Worm (Caenorhabditis elegans) whole organism, L4 larva: ENCODE measurements around the gene F21G4.6.

Source experiments
- F37D6.2 ChIP-seq: sonication (generic microtip); optimal IDR thresholded peaks from 2 replicates; lab custom pipeline; 2016; ENCODE audit warnings: mild to moderate bottlenecking, missing genetic modification characterization, missing compliant biosample characterization
- F49E8.2 ChIP-seq: sonication (generic microtip); optimal IDR thresholded peaks from 2 replicates; lab custom pipeline; 2016; ENCODE audit warnings: missing compliant biosample characterization, mild to moderate bottlenecking, missing genetic modification characterization, borderline replicate concordance
- R02D3.7 ChIP-seq: fragments of 150-350 bp; sonication (generic microtip); optimal IDR thresholded peaks from 3 replicates; lab custom pipeline; 2014; ENCODE audit warnings: missing biosample characterization, missing genetic modification characterization
- T20F7.1 ChIP-seq: fragments of 200-800 bp; sonication (Bioruptor generic); optimal IDR thresholded peaks from 2 replicates; lab custom pipeline; 2018; ENCODE audit warnings: mild to moderate bottlenecking, missing genetic modification characterization, missing compliant biosample characterization
- T26A8.4 ChIP-seq: fragments of 200-800 bp; sonication (Bioruptor generic); IDR thresholded peaks from 2 replicates; pipeline ENCODE4 v1.3.6; 2022; ENCODE audit warnings: missing genetic modification characterization, missing compliant biosample characterization
- Y105C5A.15 ChIP-seq: fragments of 200-800 bp; sonication (Bioruptor generic); IDR thresholded peaks from 2 replicates; pipeline ENCODE4 v1.3.6; 2022; ENCODE audit warnings: missing genetic modification characterization, missing compliant biosample characterization
- aha-1 ChIP-seq: fragments of 150-350 bp; peaks from one replicate; lab custom pipeline; 2014; ENCODE audit warnings: missing biosample characterization, missing genetic modification characterization
- arid-1 ChIP-seq: fragments of 200-800 bp; sonication (Bioruptor generic); conservative IDR thresholded peaks from 2 replicates; pipeline ENCODE4 v1.3.6; 2022; ENCODE audit warnings: missing genetic modification reagents, missing genetic modification characterization, missing compliant biosample characterization
- ceh-28 ChIP-seq: fragments of 150-350 bp; optimal IDR thresholded peaks from 2 replicates; lab custom pipeline; 2014; ENCODE audit warnings: missing biosample characterization, missing genetic modification reagents, missing genetic modification characterization
- ceh-32 ChIP-seq: sonication (generic microtip); optimal IDR thresholded peaks from 2 replicates; lab custom pipeline; 2016; ENCODE audit warnings: mild to moderate bottlenecking, missing genetic modification characterization, missing compliant biosample characterization; ENCODE audit not compliant: poor library complexity
- ces-1 ChIP-seq: fragments of 150-350 bp; sonication (generic microtip); optimal IDR thresholded peaks from 4 replicates; lab custom pipeline; 2014; ENCODE audit warnings: missing biosample characterization, missing genetic modification reagents, missing genetic modification characterization
- cey-2 ChIP-seq: sonication (generic microtip); optimal IDR thresholded peaks from 3 replicates; lab custom pipeline; 2017; ENCODE audit warnings: missing genetic modification characterization, mild to moderate bottlenecking, missing compliant biosample characterization, antibody characterized with exemption, borderline replicate concordance; ENCODE audit not compliant: insufficient read depth
- ctbp-1 ChIP-seq: fragments of 200-800 bp; sonication (Bioruptor generic); IDR thresholded peaks from 2 replicates; pipeline ENCODE4 v1.3.6; 2022; ENCODE audit warnings: missing genetic modification reagents, missing genetic modification characterization, missing compliant biosample characterization
- daf-12 ChIP-seq: fragments of 150-350 bp; optimal IDR thresholded peaks from 2 replicates; lab custom pipeline; 2014; ENCODE audit warnings: missing biosample characterization, missing genetic modification reagents, missing genetic modification characterization
- daf-16 ChIP-seq, 3 experiments: sonication (generic microtip); optimal IDR thresholded peaks; 2 replicates each; lab custom pipeline; 2016 to 2017; ENCODE audit warnings: missing genetic modification characterization in 3 of 3, missing genetic modification reagents in 3 of 3, mild to moderate bottlenecking in 2 of 3, missing compliant biosample characterization in 2 of 3, missing biosample characterization in 1 of 3, moderate library complexity in 1 of 3
- daf-8 ChIP-seq: fragments of 200-800 bp; sonication (Bioruptor generic); IDR thresholded peaks from 2 replicates; pipeline ENCODE4 v1.3.6; 2022; ENCODE audit warnings: missing genetic modification characterization, missing compliant biosample characterization
- duxl-1 ChIP-seq: sonication (generic microtip); optimal IDR thresholded peaks from 2 replicates; lab custom pipeline; 2016; ENCODE audit warnings: mild to moderate bottlenecking, missing genetic modification characterization, moderate library complexity, missing compliant biosample characterization; ENCODE audit not compliant: poor library complexity
- dve-1 ChIP-seq: sonication (generic microtip); optimal IDR thresholded peaks from 2 replicates; lab custom pipeline; 2017; ENCODE audit warnings: antibody characterized with exemption, mild to moderate bottlenecking, missing genetic modification characterization, missing compliant biosample characterization; ENCODE audit not compliant: insufficient read depth
- egl-43 ChIP-seq: fragments of 200-800 bp; sonication (Bioruptor generic); IDR thresholded peaks from 2 replicates; pipeline ENCODE4 v1.3.6; 2022; ENCODE audit warnings: missing genetic modification reagents, missing genetic modification characterization, missing compliant biosample characterization
- gei-8 ChIP-seq: fragments of 200-800 bp; sonication (Bioruptor generic); optimal IDR thresholded peaks from 2 replicates; lab custom pipeline; 2018; ENCODE audit warnings: mild to moderate bottlenecking, missing genetic modification characterization, missing compliant biosample characterization
- hif-1 ChIP-seq, 2 experiments: sonication (generic microtip); optimal IDR thresholded peaks; 2 replicates each; lab custom pipeline; 2016 to 2017; ENCODE audit warnings: missing compliant biosample characterization in 2 of 2, missing genetic modification characterization in 2 of 2, missing genetic modification reagents in 2 of 2, missing genotype in 2 of 2, mild to moderate bottlenecking in 1 of 2
- hlh-30 ChIP-seq: sonication (generic microtip); optimal IDR thresholded peaks from 2 replicates; lab custom pipeline; 2017; ENCODE audit warnings: antibody characterized with exemption, mild to moderate bottlenecking, missing genetic modification characterization, missing compliant biosample characterization; ENCODE audit not compliant: insufficient read depth
- lim-7 ChIP-seq: fragments of 200-800 bp; sonication (Bioruptor generic); IDR thresholded peaks from 2 replicates; pipeline ENCODE4 v1.3.6; 2022; ENCODE audit warnings: missing genetic modification characterization, missing compliant biosample characterization
- lin-15B ChIP-seq: fragments of 150-350 bp; sonication (generic microtip); optimal IDR thresholded peaks from 3 replicates; lab custom pipeline; 2014; ENCODE audit warnings: missing biosample characterization, missing genetic modification characterization
- lin-29 ChIP-seq: fragments of 200-800 bp; sonication (Bioruptor generic); IDR thresholded peaks from 2 replicates; pipeline ENCODE4 v1.3.6; 2022; ENCODE audit warnings: missing genetic modification reagents, missing genetic modification characterization, missing compliant biosample characterization
- madf-5 ChIP-seq, 2 experiments: fragments of 200-800 bp; sonication (Bioruptor generic); IDR thresholded peaks; 2 replicates each; pipeline ENCODE4 v1.3.6; 2022; ENCODE audit warnings: missing compliant biosample characterization in 2 of 2, missing genetic modification characterization in 2 of 2
- mdl-1 ChIP-seq, 2 experiments: fragments of 150-350 bp in 1 of 2; sonication (generic microtip) in 1 of 2; optimal IDR thresholded peaks; 2 replicates each; lab custom pipeline; 2014 to 2017; ENCODE audit warnings: missing biosample characterization in 2 of 2, missing genetic modification characterization in 2 of 2
- nhr-102 ChIP-seq: sonication (generic microtip); optimal IDR thresholded peaks from 2 replicates; lab custom pipeline; 2016; ENCODE audit warnings: mild to moderate bottlenecking, missing genetic modification characterization, moderate library complexity, missing compliant biosample characterization
- nhr-48 ChIP-seq: sonication (generic microtip); optimal IDR thresholded peaks from 2 replicates; lab custom pipeline; 2016; ENCODE audit warnings: mild to moderate bottlenecking, missing genetic modification characterization, missing compliant biosample characterization
- pha-4 ChIP-seq, 2 experiments: fragments of 150-350 bp in 1 of 2; fragments of 200-800 bp in 1 of 2; sonication (Bioruptor generic) in 1 of 2; IDR thresholded peaks in 1 of 2; optimal IDR thresholded peaks in 1 of 2; 2 replicates each; pipeline versions ENCODE4 v1.3.6 to Lab custom; 2014 to 2022; ENCODE audit warnings: missing genetic modification characterization in 2 of 2, missing genetic modification reagents in 2 of 2, missing biosample characterization in 1 of 2, missing compliant biosample characterization in 1 of 2
- pqm-1 ChIP-seq: sonication (generic microtip); optimal IDR thresholded peaks from 2 replicates; lab custom pipeline; 2017; ENCODE audit warnings: missing biosample characterization, missing genetic modification characterization
- rbr-2 ChIP-seq: sonication (generic microtip); optimal IDR thresholded peaks from 2 replicates; lab custom pipeline; 2016; ENCODE audit warnings: missing genotype, missing genetic modification characterization, missing compliant biosample characterization
- snpc-1.2 ChIP-seq: fragments of 200-800 bp; sonication (Bioruptor generic); IDR thresholded peaks from 2 replicates; pipeline ENCODE4 v1.3.6; 2022; ENCODE audit warnings: missing genetic modification reagents, missing genetic modification characterization, missing compliant biosample characterization
- snpc-4 ChIP-seq: fragments of 150-350 bp; optimal IDR thresholded peaks from 2 replicates; lab custom pipeline; 2014; ENCODE audit warnings: missing biosample characterization, missing genetic modification characterization
- spr-3 ChIP-seq: fragments of 200-800 bp; sonication (Bioruptor generic); optimal IDR thresholded peaks from 2 replicates; lab custom pipeline; 2018; ENCODE audit warnings: mild to moderate bottlenecking, missing genetic modification characterization, missing compliant biosample characterization
- tag-97 ChIP-seq: fragments of 200-800 bp; sonication (Bioruptor generic); IDR thresholded peaks from 2 replicates; pipeline ENCODE4 v1.3.6; 2022; ENCODE audit warnings: missing genetic modification characterization, missing compliant biosample characterization
- tra-1 ChIP-seq: fragments of 200-800 bp; sonication (Bioruptor generic); IDR thresholded peaks from 2 replicates; pipeline ENCODE4 v1.3.6; 2022; ENCODE audit warnings: missing genetic modification reagents, missing genetic modification characterization, missing compliant biosample characterization
- unc-62 ChIP-seq, 3 experiments: fragments of 150-350 bp in 1 of 3; sonication (generic microtip); optimal IDR thresholded peaks in 2 of 3; peaks in 1 of 3; 1 replicate in 1 of 3; 2 replicates in 2 of 3; lab custom pipeline; 2014 to 2017; ENCODE audit warnings: missing biosample characterization in 3 of 3, missing genetic modification characterization in 3 of 3, missing genetic modification reagents in 3 of 3, missing genotype in 1 of 3
- zip-11 ChIP-seq: fragments of 200-800 bp; sonication (Bioruptor generic); IDR thresholded peaks from 2 replicates; pipeline ENCODE4 v1.3.6; 2022; ENCODE audit warnings: missing genetic modification characterization, missing compliant biosample characterization

F21G4.6 gene

DNA sequence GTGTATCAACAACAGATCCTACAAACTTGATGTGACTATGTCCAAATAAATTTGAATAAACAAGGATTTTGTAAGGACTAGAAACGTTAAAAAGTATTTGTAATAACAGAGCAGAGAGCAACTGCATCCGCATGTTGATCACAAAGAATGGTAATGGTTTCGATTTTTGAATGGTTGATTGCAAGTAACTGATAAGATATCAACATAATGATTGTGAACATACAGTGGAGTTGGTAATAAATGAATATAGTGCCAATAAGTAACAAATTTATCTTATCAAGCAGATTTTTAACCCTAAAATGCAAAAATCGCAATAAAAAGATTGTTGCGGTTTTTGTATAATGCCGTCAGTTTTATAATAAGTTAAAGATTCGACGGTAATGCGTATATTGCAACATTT lies 7.7 kb upstream of the F21G4.6 start, which contains the start of gene ugt-23 (continued):
- TF ChIP-seq lin-29 (GFP tag; lab: Robert Waterston, UW) (no peak), T26A8.4 (GFP tag; lab: Robert Waterston, UW) (no peak), ctbp-1 (GFP tag; lab: Robert Waterston, UW) (no peak), snpc-1.2 (GFP tag; lab: Robert Waterston, UW) (no peak)

DNA sequence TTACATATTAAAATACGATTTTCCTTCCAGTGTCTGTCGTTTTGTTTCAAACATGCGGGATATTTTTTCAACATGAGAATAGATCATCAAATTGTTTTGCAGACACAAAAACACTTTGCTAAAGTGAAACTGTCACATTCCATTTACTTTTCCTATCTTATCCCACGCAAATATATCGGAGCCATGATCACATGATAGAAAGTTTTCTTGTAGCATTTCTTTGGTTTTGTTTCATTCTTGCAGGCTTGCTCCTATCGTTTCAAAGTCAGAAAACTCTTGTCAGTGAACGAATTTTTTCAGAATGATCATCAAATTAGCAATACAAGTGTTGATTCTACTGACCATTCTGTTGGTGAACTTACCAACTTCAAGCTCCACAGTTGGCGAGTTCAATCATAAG lies 4.0 kb upstream of the F21G4.6 start, which contains the start of gene C17G1.2:
TSS of gene C17G1.2 (plus strand) at position 301 of the 400 bp plus-strand sequence.
- TF ChIP-seq zip-11 (GFP tag; lab: Robert Waterston, UW) = no peak
- TF ChIP-seq, all 104 proteins: peak for 0

ce11 chrX:9918997-9919396 lies 1.7 kb upstream of the F21G4.6 start, which contains the start of gene folr-1:
folr-1 (plus strand) TSS chrX:9919297.
- TF ChIP-seq tag-97 = no peak
- TF ChIP-seq cey-2 = no peak
- TF ChIP-seq egl-43 (GFP tag; lab: Robert Waterston, UW) = no peak
- TF ChIP-seq rbr-2 = no peak
- no peak for TF ChIP-seq duxl-1
- TF ChIP-seq ces-1 (GFP tag; lab: Kevin White, UChicago) = no peak
- no peak for TF ChIP-seq snpc-4 (tag; lab: Kevin White, UChicago)
- no peak for TF ChIP-seq F49E8.2 (tag; lab: Kevin White, UChicago)
- TF ChIP-seq ceh-28 (tag; lab: Kevin White, UChicago) = no peak
- TF ChIP-seq nhr-48 (tag; lab: Kevin White, UChicago) = no peak
- TF ChIP-seq lin-29 (GFP tag; lab: Robert Waterston, UW) = no peak
- TF ChIP-seq mdl-1 (tag; optimal IDR thresholded peaks at IDR 0.05; lab: Kevin White, UChicago) = no peak
- TF ChIP-seq daf-8 (GFP tag; lab: Robert Waterston, UW) = no peak
- no peak for TF ChIP-seq lin-15B
- TF ChIP-seq R02D3.7 (tag; lab: Kevin White, UChicago) = no peak
- TF ChIP-seq F37D6.2 (tag; lab: Kevin White, UChicago) = no peak
- TF ChIP-seq Y105C5A.15 (GFP tag; lab: Robert Waterston, UW) = no peak
- TF ChIP-seq, all 104 proteins: peak for 0

ce11 chrX:9905840-9906239 lies 11.4 kb downstream of the F21G4.6 start, which contains the start of gene F21G4.5:
F21G4.5 (plus strand) TSS chrX:9906140.
- TF ChIP-seq lim-7 (no peak), arid-1 (GFP tag; lab: Robert Waterston, UW) (no peak), Y105C5A.15 (GFP tag; lab: Robert Waterston, UW) (no peak), daf-8 (GFP tag; lab: Robert Waterston, UW) (no peak), T26A8.4 (GFP tag; lab: Robert Waterston, UW) (no peak), madf-5 (GFP tag; IDR thresholded peaks at IDR 0.05; lab: Robert Waterston, UW) (no peak), pha-4 (GFP tag; IDR thresholded peaks at IDR 0.05; lab: Robert Waterston, UW) (no peak), pha-4 (tag; optimal IDR thresholded peaks at IDR 0.05; lab: Kevin White, UChicago) (no peak), F49E8.2 (tag; lab: Kevin White, UChicago) (no peak), spr-3 (no peak), hlh-30 (tag; lab: Kevin White, UChicago) (no peak), tra-1 (GFP tag; lab: Robert Waterston, UW) (no peak)

DNA sequence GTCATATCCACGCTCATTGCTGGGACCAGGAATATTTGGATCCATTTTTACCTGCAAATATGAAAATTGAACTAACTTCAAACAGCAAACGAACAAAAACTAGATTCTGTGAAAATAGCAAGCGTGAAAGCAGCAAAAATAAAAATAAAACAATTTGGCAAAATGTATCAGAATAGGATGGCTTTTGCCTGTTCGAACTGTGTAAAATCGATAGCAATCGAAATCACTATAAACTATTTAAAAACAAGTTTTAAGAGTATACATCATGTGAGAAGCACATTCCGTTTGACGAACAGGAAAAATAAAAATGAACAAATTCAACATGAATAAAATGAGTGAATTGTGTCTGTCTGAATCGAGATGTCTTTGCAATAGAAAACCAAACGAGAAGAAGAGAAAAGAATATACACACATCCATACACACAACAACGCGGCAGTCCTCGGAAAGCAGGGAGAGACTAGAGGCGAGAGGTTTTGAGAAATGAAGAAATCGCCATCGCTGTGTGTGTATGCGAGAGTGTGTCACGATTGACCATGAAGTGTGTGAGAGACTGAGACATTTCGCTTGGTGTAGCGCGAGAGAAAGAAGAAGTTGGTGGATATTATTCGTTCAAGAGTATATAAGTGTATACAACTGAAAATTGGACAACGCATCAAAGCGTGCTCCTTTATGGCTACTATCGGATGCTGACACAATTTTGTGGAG lies 17.7 kb downstream of the F21G4.6 start, which contains the start of gene phf-34:
TSS of gene phf-34 (minus strand) at position 51 of the 706 bp plus-strand sequence.
- TF ChIP-seq gei-8 = no peak
- TF ChIP-seq daf-16 (GFP tag; optimal IDR thresholded peaks at IDR 0.05; lab: Kevin White, UChicago) = no peak
- peak; percentile 41 for TF ChIP-seq daf-16 (tag; optimal IDR thresholded peaks at IDR 0.05; lab: Kevin White, UChicago)
- no peak for TF ChIP-seq nhr-102 (tag; lab: Kevin White, UChicago)
- peak; percentile 72 for TF ChIP-seq aha-1 (tag; lab: Kevin White, UChicago)
- no peak for TF ChIP-seq spr-3
- TF ChIP-seq daf-12 (tag; lab: Kevin White, UChicago) = no peak
- TF ChIP-seq unc-62 (GFP tag; optimal IDR thresholded peaks at IDR 0.05 in 1 of 2; lab: Kevin White, UChicago) = peak in 1 of 2 experiments; percentile 61
- no peak for TF ChIP-seq unc-62 (tag; optimal IDR thresholded peaks at IDR 0.05; lab: Kevin White, UChicago)
- no peak for TF ChIP-seq ceh-32 (tag; lab: Kevin White, UChicago)
- TF ChIP-seq cey-2 = no peak
- TF ChIP-seq T20F7.1 (GFP tag; lab: Kevin White, UChicago) = no peak
- peak; percentile 45 for TF ChIP-seq dve-1 (tag; lab: Kevin White, UChicago)
- no peak for TF ChIP-seq hif-1 (tag; optimal IDR thresholded peaks at IDR 0.05; lab: Kevin White, UChicago)
- TF ChIP-seq pqm-1 = no peak
